Worm (Caenorhabditis elegans) whole organism, young adult: ENCODE data around the gene fmo-2.
"Not testable (repeated sequence)": the region's sequence is repeated elsewhere in the genome, so short reads cannot be mapped to it uniquely, and the experiment has no call there.

Experiments
- B0336.3 ChIP-seq: fragments of 200-800 bp; sonication (Bioruptor generic); IDR thresholded peaks from 2 replicates; pipeline ENCODE4 v1.3.6; 2022; ENCODE audit warnings: missing genetic modification characterization, missing compliant biosample characterization
- D2030.7 ChIP-seq: fragments of 200-800 bp; sonication (Bioruptor generic); IDR thresholded peaks from 2 replicates; pipeline ENCODE4 v1.3.6; 2022; ENCODE audit warnings: missing genetic modification reagents, missing genetic modification characterization, missing compliant biosample characterization
- F22D6.2 ChIP-seq: sonication (generic microtip); optimal IDR thresholded peaks from 2 replicates; lab custom pipeline; 2016; ENCODE audit warnings: mild to moderate bottlenecking, missing genetic modification characterization, missing compliant biosample characterization
- F23B12.7 ChIP-seq: sonication (generic microtip); optimal IDR thresholded peaks from 2 replicates; lab custom pipeline; 2017; ENCODE audit warnings: missing genetic modification characterization, mild to moderate bottlenecking, missing compliant biosample characterization, antibody characterized with exemption, moderate library complexity; ENCODE audit not compliant: insufficient read depth
- K11D2.4 ChIP-seq: fragments of 200-800 bp; sonication (Bioruptor generic); IDR thresholded peaks from 2 replicates; pipeline ENCODE4 v1.3.6; 2022; ENCODE audit warnings: missing genetic modification reagents, missing genetic modification characterization, missing compliant biosample characterization
- T07F8.4 ChIP-seq: sonication (generic microtip); optimal IDR thresholded peaks from 2 replicates; lab custom pipeline; 2016; ENCODE audit warnings: mild to moderate bottlenecking, missing genetic modification characterization, moderate library complexity, missing compliant biosample characterization
- T26A5.8 ChIP-seq: sonication (generic microtip); optimal IDR thresholded peaks from 2 replicates; lab custom pipeline; 2016; ENCODE audit warnings: missing genetic modification characterization, missing compliant biosample characterization
- Y67H2A.10 ChIP-seq: fragments of 200-800 bp; sonication (Bioruptor generic); conservative IDR thresholded peaks from 2 replicates; pipeline ENCODE4 v1.3.6; 2022; ENCODE audit warnings: missing genetic modification reagents, missing genetic modification characterization, missing compliant biosample characterization
- ama-1 ChIP-seq, 3 experiments: fragments of 150-350 bp in 1 of 3; sonication (generic microtip) in 2 of 3; optimal IDR thresholded peaks; 2 replicates each; lab custom pipeline; 2014 to 2018; ENCODE audit warnings: missing biosample characterization in 2 of 3, missing genetic modification characterization in 2 of 3, missing genetic modification reagents in 2 of 3
- aptf-3 ChIP-seq: fragments of 200-800 bp; sonication (Bioruptor generic); IDR thresholded peaks from 2 replicates; pipeline ENCODE4 v1.3.6; 2022; ENCODE audit warnings: missing genetic modification characterization, missing compliant biosample characterization
- athp-1 ChIP-seq: sonication (generic microtip); optimal IDR thresholded peaks from 2 replicates; lab custom pipeline; 2017; ENCODE audit warnings: mild to moderate bottlenecking, missing genetic modification characterization, missing compliant biosample characterization
- attf-5 ChIP-seq: fragments of 200-800 bp; sonication (Bioruptor generic); optimal IDR thresholded peaks from 2 replicates; lab custom pipeline; 2018; ENCODE audit warnings: mild to moderate bottlenecking, missing genetic modification characterization, missing compliant biosample characterization
- dpff-1 ChIP-seq: sonication (generic microtip); optimal IDR thresholded peaks from 2 replicates; lab custom pipeline; 2017; ENCODE audit warnings: mild to moderate bottlenecking, missing genetic modification characterization, missing compliant biosample characterization
- ekl-4 ChIP-seq: fragments of 200-800 bp; sonication (Bioruptor generic); IDR thresholded peaks from 2 replicates; pipeline ENCODE4 v1.3.6; 2022; ENCODE audit warnings: missing genetic modification reagents, missing genetic modification characterization, missing compliant biosample characterization
- ets-4 ChIP-seq: fragments of 200-800 bp; sonication (Bioruptor generic); optimal IDR thresholded peaks from 2 replicates; lab custom pipeline; 2018; ENCODE audit warnings: mild to moderate bottlenecking, missing genetic modification characterization, missing compliant biosample characterization
- him-1 ChIP-seq: sonication (generic microtip); optimal IDR thresholded peaks from 2 replicates; lab custom pipeline; 2016; ENCODE audit warnings: missing genotype, missing genetic modification reagents, missing genetic modification characterization, missing compliant biosample characterization
- hlh-12 ChIP-seq: sonication (generic microtip); optimal IDR thresholded peaks from 2 replicates; lab custom pipeline; 2016; ENCODE audit warnings: missing genetic modification characterization, missing compliant biosample characterization
- hmg-20 ChIP-seq: fragments of 200-800 bp; sonication (Bioruptor generic); IDR thresholded peaks from 2 replicates; pipeline ENCODE4 v1.3.6; 2022; ENCODE audit warnings: missing genetic modification reagents, missing genetic modification characterization, missing compliant biosample characterization
- let-607 ChIP-seq, 2 experiments: fragments of 200-800 bp in 1 of 2; sonication (Bioruptor generic) in 1 of 2; sonication (generic microtip) in 1 of 2; optimal IDR thresholded peaks; 2 replicates each; lab custom pipeline; 2016 to 2018; ENCODE audit warnings: mild to moderate bottlenecking in 2 of 2, missing compliant biosample characterization in 2 of 2, missing genetic modification characterization in 2 of 2, moderate library complexity in 2 of 2, missing genotype in 1 of 2
- lin-35 ChIP-seq, 3 experiments: fragments of 150-350 bp in 2 of 3; sonication (generic microtip) in 1 of 3; optimal IDR thresholded peaks; 2 replicates each; lab custom pipeline; 2014 to 2018; ENCODE audit warnings: missing biosample characterization in 3 of 3, missing genetic modification characterization in 3 of 3, missing genetic modification reagents in 3 of 3
- madf-10 ChIP-seq: sonication (generic microtip); optimal IDR thresholded peaks from 2 replicates; lab custom pipeline; 2016; ENCODE audit warnings: mild to moderate bottlenecking, missing genetic modification characterization, missing compliant biosample characterization
- madf-3 ChIP-seq: fragments of 200-800 bp; sonication (Bioruptor generic); IDR thresholded peaks from 2 replicates; pipeline ENCODE4 v1.3.6; 2022; ENCODE audit warnings: missing genetic modification reagents, missing genetic modification characterization, missing compliant biosample characterization
- nhr-27 ChIP-seq: fragments of 200-800 bp; sonication (Bioruptor generic); optimal IDR thresholded peaks from 2 replicates; lab custom pipeline; 2018; ENCODE audit warnings: mild to moderate bottlenecking, missing genetic modification characterization, moderate library complexity, missing compliant biosample characterization
- pbrm-1 ChIP-seq: fragments of 200-800 bp; sonication (Bioruptor generic); IDR thresholded peaks from 2 replicates; pipeline ENCODE4 v1.3.6; 2022; ENCODE audit warnings: missing genetic modification reagents, missing genetic modification characterization, missing compliant biosample characterization
- rpc-1 ChIP-seq, 2 experiments: fragments of 150-350 bp in 1 of 2; sonication (generic microtip) in 1 of 2; optimal IDR thresholded peaks; 2 replicates each; lab custom pipeline; 2014 to 2018; ENCODE audit warnings: missing biosample characterization in 1 of 2, missing genetic modification characterization in 1 of 2, missing genetic modification reagents in 1 of 2, missing genotype in 1 of 2
- sdz-38 ChIP-seq: sonication (generic microtip); optimal IDR thresholded peaks from 2 replicates; lab custom pipeline; 2016; ENCODE audit warnings: missing genotype, missing genetic modification characterization, missing compliant biosample characterization
- snpc-1.3 ChIP-seq: sonication (generic microtip); optimal IDR thresholded peaks from 2 replicates; lab custom pipeline; 2017; ENCODE audit warnings: missing genetic modification characterization, mild to moderate bottlenecking, missing compliant biosample characterization, antibody characterized with exemption, moderate library complexity, missing genotype, missing genetic modification reagents; ENCODE audit not compliant: insufficient read depth
- snpc-4 ChIP-seq, 5 experiments: fragments of 150-350 bp in 1 of 5; sonication (generic microtip) in 4 of 5; optimal IDR thresholded peaks; 2 replicates each; lab custom pipeline; 2014 to 2018; ENCODE audit warnings: missing genetic modification characterization in 5 of 5, missing biosample characterization in 3 of 5, antibody characterized with exemption in 2 of 5, mild to moderate bottlenecking in 2 of 5, missing compliant biosample characterization in 2 of 5, missing genotype in 2 of 5, moderate library complexity in 2 of 5, missing genetic modification reagents in 1 of 5
- unc-130 ChIP-seq: sonication (generic microtip); optimal IDR thresholded peaks from 2 replicates; lab custom pipeline; 2016; ENCODE audit warnings: missing genetic modification reagents, missing genetic modification characterization, missing compliant biosample characterization
- zim-3 ChIP-seq: sonication (generic microtip); optimal IDR thresholded peaks from 2 replicates; lab custom pipeline; 2017; ENCODE audit warnings: mild to moderate bottlenecking, missing genetic modification characterization, moderate library complexity, missing compliant biosample characterization
- ztf-28 ChIP-seq: fragments of 200-800 bp; sonication (Bioruptor generic); IDR thresholded peaks from 2 replicates; pipeline ENCODE4 v1.3.6; 2022; ENCODE audit warnings: missing genetic modification reagents, missing genetic modification characterization, missing compliant biosample characterization
- ztf-3 ChIP-seq: fragments of 200-800 bp; sonication (Bioruptor generic); optimal IDR thresholded peaks from 2 replicates; lab custom pipeline; 2018; ENCODE audit warnings: mild to moderate bottlenecking, missing genetic modification characterization, missing compliant biosample characterization

fmo-2 gene

DNA sequence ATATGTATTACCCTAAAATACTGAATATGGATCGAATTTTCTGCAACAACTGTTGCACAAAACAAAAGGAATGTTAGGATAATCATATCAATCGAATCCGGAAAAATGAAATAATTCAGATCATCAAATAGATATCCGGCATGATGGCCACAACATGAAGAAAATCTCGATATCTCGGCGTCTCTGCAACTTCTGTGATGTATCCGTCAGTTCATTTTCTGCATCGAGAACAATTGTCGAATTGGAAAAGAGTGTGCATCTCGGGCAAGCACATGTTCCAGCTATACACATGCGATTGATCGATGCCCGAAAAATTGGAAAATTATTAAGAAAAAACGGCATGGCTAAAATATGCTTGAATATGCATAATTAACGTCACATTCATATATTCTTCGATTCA is 3.4 kb downstream of the fmo-2 start, which contains the start of the genes K08C7.6 and R102.1:
TSS of gene K08C7.6 (minus strand) at position 101 of the 400 bp plus-strand sequence.
TSS of gene R102.1 (plus strand) at position 291 of the 400 bp plus-strand sequence.
- TF ChIP-seq hmg-20 (GFP tag; lab: Robert Waterston, UW) (no peak), ztf-3 (GFP tag; lab: Kevin White, UChicago) (no peak), madf-10 (tag; lab: Kevin White, UChicago) (no peak), pbrm-1 (GFP tag; lab: Robert Waterston, UW) (no peak), ztf-28 (GFP tag; lab: Robert Waterston, UW) (no peak), snpc-4 (GFP tag; optimal IDR thresholded peaks at IDR 0.05; lab: Kevin White, UChicago) (no peak), snpc-4 (tag; optimal IDR thresholded peaks at IDR 0.05; lab: Kevin White, UChicago) (no peak), snpc-1.3 (tag; lab: Kevin White, UChicago) (no peak), aptf-3 (no peak), D2030.7 (no peak), Y67H2A.10 (GFP tag; lab: Robert Waterston, UW) (no peak), K11D2.4 (GFP tag; lab: Robert Waterston, UW) (no peak), ama-1 (optimal IDR thresholded peaks at IDR 0.05; lab: Kevin White, UChicago) (no peak), ama-1 (GFP tag; optimal IDR thresholded peaks at IDR 0.05; lab: Kevin White, UChicago) (no peak), F23B12.7 (no peak), ekl-4 (no peak), B0336.3 (GFP tag; lab: Robert Waterston, UW) (no peak), attf-5 (GFP tag; lab: Kevin White, UChicago) (no peak)

DNA sequence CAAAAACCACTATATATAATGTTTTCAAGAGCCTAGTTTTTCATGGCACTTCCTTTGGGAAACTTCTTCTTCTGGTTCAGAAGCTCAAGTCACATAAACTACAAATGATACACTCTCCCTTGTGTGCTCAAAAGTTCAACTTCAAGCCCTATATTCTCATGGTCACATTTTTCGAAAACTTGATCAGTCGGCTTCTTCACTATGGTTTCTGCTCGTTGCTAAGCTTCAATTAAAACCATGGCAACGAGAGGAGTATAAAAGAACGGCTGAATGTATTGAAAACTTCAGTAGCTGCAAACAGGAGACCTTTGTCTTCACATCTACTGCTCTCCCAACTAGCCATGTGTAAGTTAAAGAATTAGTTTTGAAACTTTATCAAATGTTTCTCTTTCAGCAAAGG is 5.0 kb downstream of the fmo-2 start, which contains the start of gene R102.2:
TSS of gene R102.2 (plus strand) at position 301 of the 400 bp plus-strand sequence.
- TF ChIP-seq hlh-12, T07F8.4, athp-1 (tag; lab: Kevin White, UChicago): not testable (repeated sequence)

DNA sequence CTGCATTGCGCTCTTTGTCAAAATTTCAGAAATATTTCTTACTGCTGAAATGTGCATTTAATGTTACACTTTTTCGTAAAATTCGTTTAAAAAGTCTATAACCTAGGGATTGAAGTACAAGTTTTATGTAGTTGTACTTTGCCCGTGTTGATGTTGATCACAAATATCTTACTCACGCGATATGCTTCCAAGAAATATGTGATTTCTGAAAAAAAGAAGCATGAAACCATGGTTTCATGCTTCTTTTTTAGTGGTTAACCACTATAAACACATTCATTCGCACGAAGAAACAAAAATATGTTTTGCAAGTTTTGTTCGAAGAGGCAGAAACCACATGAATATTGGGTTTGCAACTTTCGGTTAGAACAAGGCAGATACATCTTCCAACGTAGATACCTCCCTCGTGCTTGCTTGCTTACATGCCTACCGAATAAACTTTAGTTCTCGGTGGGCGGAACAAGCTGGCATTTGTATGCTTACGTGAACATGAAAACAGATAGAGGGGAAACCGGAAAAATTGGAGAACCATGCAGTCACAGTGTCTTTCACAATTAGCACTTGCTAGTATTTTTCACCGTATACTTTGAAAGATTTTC is 6.7 kb downstream of the fmo-2 start, which contains the start of gene R102.3:
TSS of gene R102.3 (plus strand) at position 546 of the 596 bp plus-strand sequence.
- TF ChIP-seq madf-3 (GFP tag; lab: Robert Waterston, UW) = no peak
- TF ChIP-seq ets-4 (GFP tag; lab: Kevin White, UChicago) = no peak
- no peak for TF ChIP-seq F22D6.2 (tag; lab: Kevin White, UChicago)
- TF ChIP-seq T26A5.8 (tag; lab: Kevin White, UChicago) = no peak
- TF ChIP-seq dpff-1 (tag; lab: Kevin White, UChicago) = no peak
- TF ChIP-seq unc-130 (GFP tag; lab: Kevin White, UChicago) = no peak
- no peak for TF ChIP-seq lin-35 (GFP tag; optimal IDR thresholded peaks at IDR 0.05; lab: Kevin White, UChicago)
- no peak for TF ChIP-seq let-607 (tag; optimal IDR thresholded peaks at IDR 0.05; lab: Kevin White, UChicago)
- no peak for TF ChIP-seq rpc-1 (optimal IDR thresholded peaks at IDR 0.05; lab: Kevin White, UChicago)
- no peak for TF ChIP-seq rpc-1 (tag; optimal IDR thresholded peaks at IDR 0.05; lab: Kevin White, UChicago)
- no peak for TF ChIP-seq zim-3 (tag; lab: Kevin White, UChicago)
- TF ChIP-seq sdz-38 (tag; lab: Kevin White, UChicago) = no peak
- no peak for TF ChIP-seq him-1 (tag; lab: Kevin White, UChicago)
- TF ChIP-seq F23B12.7 = no peak
- no peak for TF ChIP-seq nhr-27 (tag; lab: Kevin White, UChicago)
- no peak for TF ChIP-seq ztf-28 (GFP tag; lab: Robert Waterston, UW)
- TF ChIP-seq D2030.7 = no peak
